Worm (Caenorhabditis elegans): ENCODE measurements around the gene C50D2.7.

Gene C50D2.7

DNA sequence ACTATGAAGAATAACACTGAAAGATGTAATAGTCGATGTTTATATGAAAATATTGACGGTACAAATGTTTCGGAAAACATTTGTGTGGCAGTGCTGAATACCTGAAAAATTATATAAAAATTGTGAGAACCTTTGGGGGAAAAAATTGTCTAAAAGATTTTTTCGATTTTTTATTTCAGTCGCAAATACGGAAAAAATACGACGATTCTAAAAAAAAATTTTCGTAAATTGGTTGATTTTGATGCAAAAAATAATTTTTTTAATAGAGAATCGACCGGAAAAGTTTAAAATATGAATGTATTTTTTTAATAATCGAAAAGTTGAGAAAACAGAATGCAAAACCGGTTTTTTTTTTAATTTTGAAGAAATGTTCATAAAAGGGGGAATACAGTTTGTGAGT, at the start of gene C50D2.7:
C50D2.7 (minus strand) TSS at position 101 of the 400 bp plus-strand sequence.
- TF ChIP-seq alr-1 (tag; optimal IDR thresholded peaks at IDR 0.05) (no peak), mdl-1 (tag; optimal IDR thresholded peaks at IDR 0.05) (no peak), dmd-4 (tag; optimal IDR thresholded peaks at IDR 0.05) (no peak), lsy-2 (tag; optimal IDR thresholded peaks at IDR 0.05) (no peak), nhr-6 (tag; optimal IDR thresholded peaks at IDR 0.05) (no peak), egl-27 (tag; optimal IDR thresholded peaks at IDR 0.05) (no peak), elt-1 (tag; optimal IDR thresholded peaks at IDR 0.05) (no peak), sem-4 (tag; optimal IDR thresholded peaks at IDR 0.05) (no peak), fos-1 (tag; optimal IDR thresholded peaks at IDR 0.05) (no peak), lin-11 (tag; optimal IDR thresholded peaks at IDR 0.05) (no peak), mab-5 (tag; optimal IDR thresholded peaks at IDR 0.05) (no peak), ceh-16 (tag; optimal IDR thresholded peaks at IDR 0.05) (no peak), elt-3 (tag; optimal IDR thresholded peaks at IDR 0.05) (no peak), ama-1 (optimal IDR thresholded peaks at IDR 0.05) (no peak), ztf-1 (GFP tag; conservative IDR thresholded peaks at IDR 0.05) (no peak), nhr-21 (tag; optimal IDR thresholded peaks at IDR 0.05) (no peak), skn-1 (tag; optimal IDR thresholded peaks at IDR 0.05) (no peak), lin-39 (tag; optimal IDR thresholded peaks at IDR 0.05) (no peak)

DNA sequence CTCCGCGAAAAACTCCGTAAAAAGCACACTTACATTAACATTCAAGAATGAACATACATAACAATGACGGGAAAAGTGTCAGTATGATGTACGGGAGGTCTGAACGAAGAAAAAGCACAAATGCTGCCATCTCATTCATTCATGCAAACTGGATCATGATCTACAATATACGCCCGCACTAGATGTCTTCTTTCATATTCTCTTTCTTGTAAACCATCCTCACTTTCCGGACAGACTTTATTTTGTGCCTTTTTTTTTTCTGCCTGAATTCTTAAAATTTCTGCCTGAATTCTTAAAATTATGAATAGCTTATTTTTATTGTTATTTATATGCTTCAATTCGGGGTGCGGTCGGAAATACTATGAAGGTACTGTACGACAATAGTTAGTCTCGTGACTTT, 40.1 kb upstream of the C50D2.7 start, which contains the start of gene K10B4.1:
K10B4.1 (plus strand) TSS at position 301 of the 400 bp plus-strand sequence.
- TF ChIP-seq egl-27 (tag; optimal IDR thresholded peaks at IDR 0.05) (no peak), nhr-77 (tag; optimal IDR thresholded peaks at IDR 0.05) (no peak), nhr-129 (tag; optimal IDR thresholded peaks at IDR 0.05) (no peak), ztf-11 (tag; optimal IDR thresholded peaks at IDR 0.05) (no peak), alr-1 (tag; optimal IDR thresholded peaks at IDR 0.05) (no peak), lsy-2 (tag; optimal IDR thresholded peaks at IDR 0.05) (no peak), sem-4 (tag; optimal IDR thresholded peaks at IDR 0.05) (no peak), lin-39 (tag; optimal IDR thresholded peaks at IDR 0.05) (no peak), unc-62 (GFP tag; optimal IDR thresholded peaks at IDR 0.05) (no peak), nhr-6 (tag; optimal IDR thresholded peaks at IDR 0.05) (no peak), ztf-4 (tag; optimal IDR thresholded peaks at IDR 0.05) (no peak), nhr-10 (tag; optimal IDR thresholded peaks at IDR 0.05) (no peak), unc-55 (GFP tag; optimal IDR thresholded peaks at IDR 0.05) (no peak), nhr-11 (tag; optimal IDR thresholded peaks at IDR 0.05) (no peak)

DNA sequence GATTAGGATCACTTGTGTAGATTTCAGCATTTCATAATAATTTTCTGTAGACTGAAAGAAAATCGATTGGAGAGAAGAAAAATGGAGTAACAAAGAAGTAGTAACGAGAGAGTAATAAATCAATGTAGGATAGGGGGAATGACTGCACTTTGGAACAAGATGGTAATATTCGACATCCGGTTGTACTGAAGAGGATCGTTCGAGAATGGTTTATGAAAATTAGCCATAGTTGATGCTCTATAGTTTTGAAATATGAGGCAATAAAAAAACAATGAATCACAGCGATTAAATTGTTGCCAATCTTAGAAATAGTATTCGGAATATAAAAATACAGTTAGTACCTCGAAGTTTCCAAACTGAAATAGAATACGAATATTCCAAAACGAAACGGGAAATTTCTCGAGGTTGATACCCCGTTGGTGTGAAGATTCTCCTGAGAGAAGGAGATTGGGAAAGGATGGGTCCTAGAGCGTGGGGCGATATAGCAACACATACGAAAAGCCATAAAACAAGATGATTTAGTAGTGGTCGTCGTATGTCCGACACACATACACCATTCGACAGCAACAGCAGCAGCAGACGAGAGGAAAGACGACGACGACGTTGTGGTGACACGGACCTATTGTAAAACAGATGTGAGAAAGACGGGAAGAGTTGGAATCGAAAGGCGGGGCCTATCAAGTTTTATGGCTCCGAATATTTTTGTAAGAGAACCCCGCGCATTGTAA, 38.6 kb upstream of the C50D2.7 start, which contains the start of gene cwn-1:
cwn-1 (minus strand) TSS at position 51 of the 728 bp plus-strand sequence.
- TF ChIP-seq nhr-129 (tag; optimal IDR thresholded peaks at IDR 0.05) (no peak), blmp-1 (tag; optimal IDR thresholded peaks at IDR 0.05; ENCODE audit: insufficient read depth) (no peak), R02D3.7 (tag; optimal IDR thresholded peaks at IDR 0.05) (no peak), skn-1 (tag; optimal IDR thresholded peaks at IDR 0.05) (no peak), F13H6.1 (tag; optimal IDR thresholded peaks at IDR 0.05) (no peak), crh-2 (tag; optimal IDR thresholded peaks at IDR 0.05) (no peak), ZK546.5 (tag; optimal IDR thresholded peaks at IDR 0.05) (no peak), ceh-82 (tag; optimal IDR thresholded peaks at IDR 0.05) (no peak), snpc-4 (tag; optimal IDR thresholded peaks at IDR 0.05) (no peak), ztf-1 (GFP tag; conservative IDR thresholded peaks at IDR 0.05) (no peak), Y55F3AM.14 (GFP tag; optimal IDR thresholded peaks at IDR 0.05) (no peak), ceh-16 (tag; optimal IDR thresholded peaks at IDR 0.05) (no peak), sem-4 (tag; optimal IDR thresholded peaks at IDR 0.05) (no peak)

DNA sequence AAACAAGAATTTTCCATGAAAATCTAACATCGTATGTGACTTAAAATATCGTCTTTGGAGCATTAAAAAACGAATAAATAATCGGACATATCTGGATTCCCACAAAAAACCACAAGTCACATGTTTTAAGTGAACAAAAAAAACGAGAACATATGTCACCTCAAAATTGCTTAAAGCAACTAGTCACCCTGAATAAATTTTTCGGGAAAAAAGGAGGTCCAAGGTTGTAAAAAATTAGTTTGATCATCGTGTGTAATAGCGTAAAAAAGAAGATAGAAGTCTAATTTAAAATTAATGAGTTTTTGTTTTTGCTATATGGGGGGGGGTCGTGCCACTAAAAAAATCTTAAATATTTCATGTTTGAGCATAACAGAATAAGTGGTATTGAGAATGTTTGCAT, 34.7 kb upstream of the C50D2.7 start:
- no peak for TF ChIP-seq sma-9 (GFP tag; optimal IDR thresholded peaks at IDR 0.05)
- TF ChIP-seq sma-9 (tag; optimal IDR thresholded peaks at IDR 0.05) = no peak
- TF ChIP-seq unc-55 (GFP tag; optimal IDR thresholded peaks at IDR 0.05) = peak; percentile 50
